Worm (Caenorhabditis elegans) whole organism, early embryonic: ENCODE measurements around the gene Y70C5A.4.

Experiments used
- ama-1 ChIP-seq: fragments of 150-350 bp; optimal IDR thresholded peaks from 2 replicates; lab custom pipeline; 2014
- flt-1 ChIP-seq: fragments of 200-800 bp; sonication (Bioruptor generic); IDR thresholded peaks from 2 replicates; pipeline ENCODE4 v1.3.6; 2022; ENCODE audit warnings: missing genetic modification characterization, missing compliant biosample characterization
- hmbx-1 ChIP-seq: sonication (generic microtip); optimal IDR thresholded peaks from 2 replicates; lab custom pipeline; 2016; ENCODE audit warnings: mild to moderate bottlenecking, missing genetic modification characterization, missing compliant biosample characterization
- hnd-1 ChIP-seq: sonication (generic microtip); optimal IDR thresholded peaks from 2 replicates; lab custom pipeline; 2016; ENCODE audit warnings: missing genetic modification characterization, missing compliant biosample characterization
- sea-1 ChIP-seq: fragments of 200-800 bp; sonication (Bioruptor generic); conservative IDR thresholded peaks from 2 replicates; pipeline ENCODE4 v1.3.6; 2022; ENCODE audit warnings: missing genetic modification characterization, missing compliant biosample characterization

DNA sequence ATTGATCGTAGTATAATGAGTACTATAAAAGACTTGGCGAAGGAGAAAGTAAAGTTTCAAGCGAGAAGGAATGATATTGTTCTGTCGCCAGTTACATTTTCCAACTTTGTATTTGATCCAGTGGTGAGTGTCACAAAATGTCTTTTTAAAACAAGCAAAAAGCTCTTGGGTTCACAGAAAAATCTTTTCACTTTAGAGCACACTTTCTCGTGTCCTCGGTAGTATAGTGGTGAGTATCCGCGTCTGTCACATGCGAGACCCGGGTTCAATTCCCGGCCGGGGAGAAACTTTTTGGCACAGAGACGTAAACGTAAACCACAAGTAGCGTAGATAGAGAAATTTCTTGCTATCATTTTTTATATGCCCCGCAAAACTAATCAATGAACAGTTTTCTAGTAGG, 22.8 kb downstream of the Y70C5A.4 start:
- TF ChIP-seq ama-1 (lab: Kevin White, UChicago) = no peak
- TF ChIP-seq sea-1 (GFP tag; lab: Robert Waterston, UW) = no peak
- no peak for TF ChIP-seq hmbx-1 (tag; lab: Kevin White, UChicago)
- no peak for TF ChIP-seq hnd-1
- no peak for TF ChIP-seq flt-1
